Worm (Caenorhabditis elegans): ENCODE results near the gene F53B1.8.
A peak's percentile ranks its signal among the peaks of the same experiment; 100 is the strongest.

F53B1.8 gene

DNA sequence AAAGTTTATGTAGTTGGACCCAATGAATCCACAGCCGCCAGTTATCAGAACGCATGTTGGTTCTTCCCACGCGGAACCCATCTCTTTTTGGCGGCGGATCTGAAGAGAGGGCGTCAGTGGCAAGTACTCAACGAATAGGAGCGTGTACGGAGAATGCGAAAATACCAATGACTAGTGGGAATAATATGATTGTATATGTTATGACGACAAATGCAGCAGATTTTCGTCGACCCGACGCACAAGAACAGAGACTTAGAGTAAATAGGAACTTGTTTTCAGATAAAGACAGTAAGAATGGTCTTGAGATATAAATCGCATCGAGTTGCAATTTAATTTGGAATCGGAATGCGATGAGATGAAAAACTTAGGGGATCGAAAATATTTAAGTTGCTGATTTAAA lies 17.0 kb downstream of the F53B1.8 start, which contains the start of gene bus-5:
Gene bus-5 (minus strand): TSS at position 101 of the 400 bp plus-strand sequence.
- TF ChIP-seq fkh-2 (tag; optimal IDR thresholded peaks at IDR 0.05), result no peak
- no peak for TF ChIP-seq sea-2 (GFP tag; optimal IDR thresholded peaks at IDR 0.05)
- TF ChIP-seq unc-39 (tag; optimal IDR thresholded peaks at IDR 0.05), result no peak
- no peak for TF ChIP-seq nhr-237 (tag; optimal IDR thresholded peaks at IDR 0.05)
- no peak for TF ChIP-seq nhr-67 (tag; optimal IDR thresholded peaks at IDR 0.05)
- TF ChIP-seq egl-5 (tag; optimal IDR thresholded peaks at IDR 0.05), result no peak
- TF ChIP-seq pqm-1 (tag; optimal IDR thresholded peaks at IDR 0.05), result no peak
- no peak for TF ChIP-seq ztf-4 (tag; optimal IDR thresholded peaks at IDR 0.05)
- TF ChIP-seq unc-62 (GFP tag; optimal IDR thresholded peaks at IDR 0.05), result no peak
- no peak for TF ChIP-seq aly-2 (tag; optimal IDR thresholded peaks at IDR 0.05)
- no peak for TF ChIP-seq nhr-12 (tag; optimal IDR thresholded peaks at IDR 0.05)
- TF ChIP-seq ztf-11 (tag; optimal IDR thresholded peaks at IDR 0.05), result no peak
- no peak for TF ChIP-seq tbx-2 (tag; optimal IDR thresholded peaks at IDR 0.05)
- no peak for TF ChIP-seq nhr-28 (tag; optimal IDR thresholded peaks at IDR 0.05)
- no peak for TF ChIP-seq fkh-10 (GFP tag; optimal IDR thresholded peaks at IDR 0.05)

DNA sequence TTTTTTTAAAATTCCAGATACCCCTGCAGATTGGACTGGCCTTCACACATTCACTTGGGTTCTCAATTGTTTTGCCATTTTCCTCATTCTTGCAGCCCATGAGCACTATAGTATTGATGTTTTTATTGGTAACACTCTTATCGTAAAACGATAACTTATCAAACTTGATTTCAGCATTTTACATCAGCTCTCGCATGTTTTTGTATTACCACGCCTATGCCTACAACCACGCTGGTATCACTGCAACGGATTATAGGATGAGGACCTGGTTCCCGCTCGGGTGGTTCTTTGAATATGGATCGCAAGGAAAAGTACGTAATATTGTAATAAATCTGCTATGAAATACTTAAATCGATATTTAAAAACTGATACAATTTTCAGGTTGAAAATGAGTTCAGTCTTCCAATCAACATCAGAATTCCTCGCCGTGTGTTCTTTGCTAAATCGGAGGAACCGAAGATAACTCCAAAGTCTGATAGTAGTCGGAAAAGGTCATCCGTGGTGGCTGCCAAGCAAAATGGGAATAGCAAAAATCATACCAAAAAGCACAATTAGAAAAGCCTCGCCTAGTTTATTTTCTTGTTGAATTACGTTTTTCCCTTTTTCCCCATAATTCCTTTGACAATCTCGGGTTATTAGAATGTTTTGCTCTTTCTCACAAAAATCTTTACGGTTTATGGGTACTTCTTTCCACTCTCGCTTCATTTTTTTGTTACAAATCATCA lies 19.3 kb downstream of the F53B1.8 start:
- TF ChIP-seq nhr-43 (tag; optimal IDR thresholded peaks at IDR 0.05; ENCODE audit: poor library complexity, severe bottlenecking) (peak; percentile 76), sea-2 (GFP tag; optimal IDR thresholded peaks at IDR 0.05) (no peak)

ce11 chrX:2108682-2109081 lies 21.4 kb downstream of the F53B1.8 start, which contains the start of gene F53B1.2:
F53B1.2 (plus strand) TSS chrX:2108982.
- no peak for TF ChIP-seq nhr-77 (tag; optimal IDR thresholded peaks at IDR 0.05)
- TF ChIP-seq sea-2 (GFP tag; optimal IDR thresholded peaks at IDR 0.05), result no peak
- TF ChIP-seq pqm-1 (tag; optimal IDR thresholded peaks at IDR 0.05), result no peak
- TF ChIP-seq elt-1 (tag; optimal IDR thresholded peaks at IDR 0.05), result no peak
- no peak for TF ChIP-seq ceh-82 (tag; optimal IDR thresholded peaks at IDR 0.05)
- TF ChIP-seq lsy-12 (tag; optimal IDR thresholded peaks at IDR 0.05), result no peak
- TF ChIP-seq skn-1 (tag; optimal IDR thresholded peaks at IDR 0.05), result no peak
- no peak for TF ChIP-seq fkh-2 (tag; optimal IDR thresholded peaks at IDR 0.05)
- TF ChIP-seq nhr-237 (tag; optimal IDR thresholded peaks at IDR 0.05), result no peak
- TF ChIP-seq nhr-76 (tag; optimal IDR thresholded peaks at IDR 0.05), result no peak

- TF ChIP-seq elt-2 (tag; optimal IDR thresholded peaks at IDR 0.05) (no peak), ztf-11 (tag; optimal IDR thresholded peaks at IDR 0.05) (no peak), sea-2 (GFP tag; optimal IDR thresholded peaks at IDR 0.05) (no peak), unc-39 (tag; optimal IDR thresholded peaks at IDR 0.05) (no peak), lin-15B (tag; optimal IDR thresholded peaks at IDR 0.05) (no peak), ceh-9 (tag; optimal IDR thresholded peaks at IDR 0.05) (no peak), fkh-2 (tag; optimal IDR thresholded peaks at IDR 0.05) (no peak), pqm-1 (tag; optimal IDR thresholded peaks at IDR 0.05) (no peak), nhr-28 (tag; optimal IDR thresholded peaks at IDR 0.05) (no peak), R02D3.7 (tag; optimal IDR thresholded peaks at IDR 0.05) (no peak), egl-27 (tag; optimal IDR thresholded peaks at IDR 0.05) (no peak), ztf-4 (tag; optimal IDR thresholded peaks at IDR 0.05) (no peak), zag-1 (tag; optimal IDR thresholded peaks at IDR 0.05) (no peak), hmg-11 (tag; optimal IDR thresholded peaks at IDR 0.05) (no peak), unc-62 (GFP tag; optimal IDR thresholded peaks at IDR 0.05) (no peak), nhr-25 (tag; optimal IDR thresholded peaks at IDR 0.05) (no peak), nfya-1 (tag; optimal IDR thresholded peaks at IDR 0.05; ENCODE audit: insufficient read depth) (no peak)
Observed at ce11 chrX:2108182-2108581, 21.9 kb downstream of the F53B1.8 start.

DNA sequence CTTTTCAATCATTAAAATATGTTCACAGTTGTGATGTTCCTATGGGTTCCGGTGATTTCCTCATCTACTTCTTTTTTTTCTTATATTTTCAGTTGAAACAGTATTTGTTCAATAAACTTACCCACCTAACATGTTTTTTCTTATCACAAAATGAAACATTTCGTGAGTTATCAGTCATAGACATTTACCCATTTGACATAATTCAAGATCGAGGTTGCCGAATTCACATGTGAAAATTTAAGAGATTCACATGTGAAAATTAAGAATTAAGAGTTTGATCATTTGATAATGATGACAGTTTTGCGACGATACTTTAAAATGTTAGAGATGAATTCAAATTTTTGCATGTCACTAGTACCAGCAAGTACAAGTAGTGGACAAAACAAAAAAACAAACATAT lies 22.6 kb downstream of the F53B1.8 start:
- TF ChIP-seq mdl-1 (tag; optimal IDR thresholded peaks at IDR 0.05) (no peak), nhr-43 (tag; optimal IDR thresholded peaks at IDR 0.05; ENCODE audit: poor library complexity, severe bottlenecking) (no peak), nhr-76 (tag; optimal IDR thresholded peaks at IDR 0.05) (no peak), tbx-2 (tag; optimal IDR thresholded peaks at IDR 0.05) (no peak), pqm-1 (tag; optimal IDR thresholded peaks at IDR 0.05) (peak; percentile 64), elt-2 (tag; optimal IDR thresholded peaks at IDR 0.05) (peak; percentile 88)

All from whole organism, L3 larva.